Fruit fly (Drosophila melanogaster) whole organism, embryonic: ENCODE measurements around the gene CG32668.

ENCODE experiments used
- CG10366 ChIP-seq: fragments of 200-800 bp; sonication (Bioruptor generic); IDR thresholded peaks from 2 replicates; pipeline ENCODE4 v1.3.6; 2022; ENCODE audit warnings: missing biosample characterization, missing genetic modification characterization
- CG10565 ChIP-seq: fragments of 200-800 bp; sonication (Bioruptor generic); optimal IDR thresholded peaks from 3 replicates; lab custom pipeline; 2016; ENCODE audit warnings: missing biosample characterization, mild to moderate bottlenecking, missing genetic modification characterization
- CG11504 ChIP-seq: fragments of 200-800 bp; sonication (Bioruptor generic); optimal IDR thresholded peaks from 3 replicates; lab custom pipeline; 2019; ENCODE audit warnings: missing biosample characterization, mild to moderate bottlenecking, missing genetic modification characterization, moderate library complexity
- CG11695 ChIP-seq: fragments of 200-800 bp; sonication (Bioruptor generic); IDR thresholded peaks from 3 replicates; pipeline ENCODE4 v1.3.6; 2022; ENCODE audit warnings: missing biosample characterization, missing genetic modification characterization
- CG12104 ChIP-seq: fragments of 200-800 bp; sonication (Bioruptor generic); optimal IDR thresholded peaks from 3 replicates; lab custom pipeline; 2016; ENCODE audit warnings: missing biosample characterization, missing genetic modification characterization
- CG15479 ChIP-seq: fragments of 200-800 bp; sonication (Bioruptor generic); optimal IDR thresholded peaks from 3 replicates; lab custom pipeline; 2019; ENCODE audit warnings: missing biosample characterization, mild to moderate bottlenecking, missing genetic modification characterization, moderate library complexity
- CG17359 ChIP-seq: fragments of 200-800 bp; sonication (Bioruptor generic); optimal IDR thresholded peaks from 3 replicates; lab custom pipeline; 2018; ENCODE audit warnings: missing biosample characterization, mild to moderate bottlenecking, missing genetic modification characterization, moderate library complexity
- CG30403 ChIP-seq: fragments of 200-800 bp; sonication (Bioruptor generic); optimal IDR thresholded peaks from 3 replicates; lab custom pipeline; 2016; ENCODE audit warnings: missing biosample characterization, missing genetic modification characterization
- CG6791 ChIP-seq: fragments of 200-800 bp; sonication (Bioruptor generic); IDR thresholded peaks from 3 replicates; pipeline ENCODE4 v1.3.6; 2022; ENCODE audit warnings: missing biosample characterization, missing genetic modification characterization; ENCODE audit not compliant: partially characterized antibody
- CG7556 ChIP-seq: fragments of 200-800 bp; sonication (Bioruptor generic); optimal IDR thresholded peaks from 2 replicates; lab custom pipeline; 2017; ENCODE audit warnings: missing biosample characterization, mild to moderate bottlenecking, missing genetic modification characterization
- CG8388 ChIP-seq: fragments of 200-800 bp; sonication (Bioruptor generic); optimal IDR thresholded peaks from 2 replicates; lab custom pipeline; 2019; ENCODE audit warnings: missing biosample characterization, mild to moderate bottlenecking, missing genetic modification characterization, moderate library complexity
- CG8478 ChIP-seq: fragments of >200 bp; optimal IDR thresholded peaks from 2 replicates; lab custom pipeline; 2018
- CG9817 ChIP-seq: fragments of 200-800 bp; sonication (Bioruptor generic); optimal IDR thresholded peaks from 2 replicates; lab custom pipeline; 2018; ENCODE audit warnings: missing biosample characterization, mild to moderate bottlenecking, missing genetic modification characterization, moderate library complexity
- Dad ChIP-seq: fragments of 200-800 bp; sonication (Bioruptor generic); optimal IDR thresholded peaks from 3 replicates; lab custom pipeline; 2016; ENCODE audit warnings: missing biosample characterization, missing genetic modification characterization
- Dbx ChIP-seq: fragments of 200-800 bp; sonication (Bioruptor generic); IDR thresholded peaks from 3 replicates; pipeline ENCODE4 v1.3.6; 2022; ENCODE audit warnings: missing biosample characterization, missing genetic modification characterization
- Doc3 ChIP-seq: fragments of 200-800 bp; sonication (Bioruptor generic); IDR thresholded peaks from 3 replicates; pipeline ENCODE4 v1.3.6; 2022; ENCODE audit warnings: missing biosample characterization, missing genetic modification characterization; ENCODE audit not compliant: partially characterized antibody
- E2f2 ChIP-seq: fragments of 200-800 bp; sonication (Bioruptor generic); IDR thresholded peaks from 2 replicates; pipeline ENCODE4 v1.3.6; 2022; ENCODE audit warnings: missing biosample characterization, missing genetic modification characterization
- HLH54F ChIP-seq: fragments of 200-800 bp; sonication (Bioruptor generic); optimal IDR thresholded peaks from 3 replicates; lab custom pipeline; 2016; ENCODE audit warnings: missing biosample characterization, missing genetic modification characterization
- Lhr ChIP-seq: fragments of 200-800 bp; sonication (Bioruptor generic); optimal IDR thresholded peaks from 3 replicates; lab custom pipeline; 2017; ENCODE audit warnings: mild to moderate bottlenecking, missing biosample characterization, missing genetic modification reagents, missing genetic modification characterization
- MESR4 ChIP-seq: fragments of 200-800 bp; sonication (Bioruptor generic); optimal IDR thresholded peaks from 2 replicates; lab custom pipeline; 2018; ENCODE audit warnings: missing biosample characterization, mild to moderate bottlenecking, missing genetic modification characterization, moderate library complexity
- MTF-1 ChIP-seq: fragments of 200-800 bp; sonication (Bioruptor generic); optimal IDR thresholded peaks from 2 replicates; lab custom pipeline; 2018; ENCODE audit warnings: missing biosample characterization, mild to moderate bottlenecking, missing genetic modification characterization, borderline replicate concordance
- Med ChIP-seq: fragments of 200-800 bp; sonication (Bioruptor generic); peaks from one replicate; lab custom pipeline; 2016; ENCODE audit warnings: missing biosample characterization, missing genetic modification characterization, mild to moderate bottlenecking, inconsistent platforms, moderate library complexity
- NFAT ChIP-seq: fragments of 200-800 bp; sonication (Bioruptor generic); IDR thresholded peaks from 2 replicates; pipeline ENCODE4 v1.3.6; 2022; ENCODE audit warnings: missing biosample characterization, missing genetic modification characterization
- Opbp ChIP-seq: fragments of 200-800 bp; sonication (Bioruptor generic); IDR thresholded peaks from 3 replicates; pipeline ENCODE4 v1.3.6; 2022; ENCODE audit warnings: missing biosample characterization, missing genetic modification characterization; ENCODE audit not compliant: partially characterized antibody
- Pdp1 ChIP-seq, 2 experiments: fragments of 200-800 bp; sonication (Bioruptor generic); optimal IDR thresholded peaks; 3 replicates each; lab custom pipeline; 2016; ENCODE audit warnings: missing biosample characterization in 2 of 2, missing genetic modification characterization in 2 of 2, mild to moderate bottlenecking in 1 of 2, moderate library complexity in 1 of 2
- ap ChIP-seq: fragments of 200-800 bp; sonication (Bioruptor generic); IDR thresholded peaks from 2 replicates; pipeline ENCODE4 v1.3.6; 2022; ENCODE audit warnings: missing biosample characterization, missing genetic modification characterization
- ara ChIP-seq: fragments of 200-800 bp; sonication (Bioruptor generic); IDR thresholded peaks from 2 replicates; pipeline ENCODE4 v1.3.6; 2022; ENCODE audit warnings: missing biosample characterization, missing genetic modification characterization
- az2 ChIP-seq: fragments of 200-800 bp; sonication (Bioruptor generic); optimal IDR thresholded peaks from 3 replicates; lab custom pipeline; 2016; ENCODE audit warnings: missing biosample characterization, missing genetic modification characterization
- bbx ChIP-seq: fragments of 200-800 bp; sonication (Bioruptor generic); IDR thresholded peaks from 2 replicates; pipeline ENCODE4 v1.3.6; 2022; ENCODE audit warnings: missing biosample characterization, missing genetic modification characterization; ENCODE audit not compliant: partially characterized antibody
- cad ChIP-seq: fragments of >200 bp; optimal IDR thresholded peaks from 2 replicates; lab custom pipeline; 2017; ENCODE audit warnings: missing biosample characterization, missing genetic modification characterization
- chinmo ChIP-seq: fragments of 200-800 bp; sonication (Bioruptor generic); IDR thresholded peaks from 4 replicates; pipeline ENCODE4 v1.3.6; 2022; ENCODE audit warnings: missing biosample characterization, missing genetic modification characterization; ENCODE audit not compliant: partially characterized antibody
- corto ChIP-seq: fragments of 200-800 bp; sonication (Bioruptor generic); optimal IDR thresholded peaks from 2 replicates; lab custom pipeline; 2016; ENCODE audit warnings: missing biosample characterization, mild to moderate bottlenecking, missing genetic modification characterization, moderate library complexity
- dmrt11E ChIP-seq: fragments of 200-800 bp; sonication (Bioruptor generic); optimal IDR thresholded peaks from 3 replicates; lab custom pipeline; 2018; ENCODE audit warnings: missing biosample characterization, mild to moderate bottlenecking, missing genetic modification characterization, moderate library complexity
- dmrt99B ChIP-seq: fragments of 200-800 bp; sonication (Bioruptor generic); optimal IDR thresholded peaks from 2 replicates; lab custom pipeline; 2018; ENCODE audit warnings: missing biosample characterization, mild to moderate bottlenecking, missing genetic modification characterization, moderate library complexity
- dpn ChIP-seq, 2 experiments: fragments of 200-800 bp; sonication (Bioruptor generic); optimal IDR thresholded peaks; 3 replicates each; lab custom pipeline; 2016; ENCODE audit warnings: missing biosample characterization in 2 of 2, missing genetic modification characterization in 2 of 2
- esg ChIP-seq: fragments of 200-800 bp; sonication (Bioruptor generic); conservative IDR thresholded peaks from 2 replicates; pipeline ENCODE4 v1.3.6; 2022; ENCODE audit warnings: missing biosample characterization, missing genetic modification characterization
- exex ChIP-seq: fragments of 200-800 bp; sonication (Bioruptor generic); optimal IDR thresholded peaks from 4 replicates; lab custom pipeline; 2018; ENCODE audit warnings: missing biosample characterization, mild to moderate bottlenecking, missing genetic modification characterization, moderate library complexity
- fd102C ChIP-seq: fragments of 200-800 bp; sonication (Bioruptor generic); optimal IDR thresholded peaks from 2 replicates; lab custom pipeline; 2018; ENCODE audit warnings: missing biosample characterization, mild to moderate bottlenecking, missing genetic modification characterization, moderate library complexity
- gsb ChIP-seq: fragments of 200-800 bp; sonication (Bioruptor generic); IDR thresholded peaks from 2 replicates; pipeline ENCODE4 v1.3.6; 2022; ENCODE audit warnings: missing biosample characterization, missing genetic modification characterization
- ham ChIP-seq: fragments of 200-800 bp; sonication (Bioruptor generic); IDR thresholded peaks from 2 replicates; pipeline ENCODE4 v1.3.6; 2022; ENCODE audit warnings: missing biosample characterization, missing genetic modification characterization
- her ChIP-seq: fragments of 200-800 bp; sonication (Bioruptor generic); optimal IDR thresholded peaks from 2 replicates; lab custom pipeline; 2016; ENCODE audit warnings: missing biosample characterization, missing genetic modification characterization
- jigr1 ChIP-seq: fragments of 200-800 bp; sonication (Bioruptor generic); IDR thresholded peaks from 3 replicates; pipeline ENCODE4 v1.3.6; 2022; ENCODE audit warnings: missing biosample characterization, missing genetic modification characterization
- lola ChIP-seq, 3 experiments: fragments of >200 bp in 2 of 3; fragments of 200-800 bp in 1 of 3; sonication (Bioruptor generic) in 1 of 3; optimal IDR thresholded peaks; 2 replicates each; lab custom pipeline; 2017 to 2019; ENCODE audit warnings: missing biosample characterization in 3 of 3, missing genetic modification characterization in 3 of 3, mild to moderate bottlenecking in 1 of 3, moderate library complexity in 1 of 3
- nerfin-1 ChIP-seq: fragments of 200-800 bp; sonication (Bioruptor generic); optimal IDR thresholded peaks from 3 replicates; lab custom pipeline; 2019; ENCODE audit warnings: missing biosample characterization, mild to moderate bottlenecking, missing genetic modification characterization, moderate library complexity
- pnt ChIP-seq: fragments of 200-800 bp; sonication (Bioruptor generic); optimal IDR thresholded peaks from 3 replicates; lab custom pipeline; 2016; ENCODE audit warnings: missing biosample characterization, missing genetic modification characterization
- ranshi ChIP-seq: fragments of 200-800 bp; sonication (Bioruptor generic); IDR thresholded peaks from 2 replicates; pipeline ENCODE4 v1.3.6; 2022; ENCODE audit warnings: missing biosample characterization, missing genetic modification characterization
- sisA ChIP-seq: fragments of 200-800 bp; sonication (Bioruptor generic); IDR thresholded peaks from 2 replicates; pipeline ENCODE4 v1.3.6; 2022; ENCODE audit warnings: missing biosample characterization, missing genetic modification characterization
- trh ChIP-seq: fragments of 200-800 bp; sonication (Bioruptor generic); optimal IDR thresholded peaks from 2 replicates; lab custom pipeline; 2016; ENCODE audit warnings: missing biosample characterization, missing genetic modification characterization
- zfh2 ChIP-seq: fragments of 200-800 bp; sonication (Bioruptor generic); optimal IDR thresholded peaks from 2 replicates; lab custom pipeline; 2016; ENCODE audit warnings: missing biosample characterization, missing genetic modification characterization

CG32668 gene

dm6 chrX:11108148-11108844 is 51.3 kb downstream of the CG32668 start, which contains the start of gene Hsp60A (continued):
- TF ChIP-seq fd102C (GFP tag; lab: Kevin White, UChicago) (no peak), ap (GFP tag; lab: Robert Waterston, UW) (no peak), esg (peak; percentile 24; the same call in 1 of the 2 replicates), exex (tag; lab: Kevin White, UChicago) (peak; percentile 12), dmrt11E (tag; lab: Kevin White, UChicago) (peak; percentile 33), ranshi (GFP tag; lab: Robert Waterston, UW) (no peak; the same call in 1 of the 2 replicates), MESR4 (peak; percentile 42), sisA (GFP tag; lab: Robert Waterston, UW) (peak; percentile 41), ham (no peak), NFAT (GFP tag; lab: Robert Waterston, UW) (no peak), dpn (GFP tag; optimal IDR thresholded peaks at IDR 0.05; lab: Kevin White, UChicago) (peak; percentile 42 to 48), nerfin-1 (tag; lab: Kevin White, UChicago) (peak; percentile 26), Doc3 (GFP tag; lab: Robert Waterston, UW) (peak; percentile 84), CG8478 (lab: Kevin White, UChicago) (no peak), lola (GFP tag; optimal IDR thresholded peaks at IDR 0.05; lab: Kevin White, UChicago) (peak in 1 of 3 experiments; percentile 43), Dad (GFP tag; lab: Kevin White, UChicago) (peak; percentile 16), Lhr (peak; percentile 34), bbx (peak; percentile 72), Pdp1 (GFP tag; optimal IDR thresholded peaks at IDR 0.05; lab: Kevin White, UChicago) (peak in 1 of 2 experiments; percentile 96), HLH54F (GFP tag; lab: Kevin White, UChicago) (peak; percentile 30), Med (peak; percentile 69), ara (GFP tag; lab: Robert Waterston, UW) (0 out of 2 replicates have a peak, but pooled peaks have one; percentile 16), az2 (GFP tag; lab: Kevin White, UChicago) (peak; percentile 54), E2f2 (GFP tag; lab: Robert Waterston, UW) (peak; percentile 92), CG7556 (GFP tag; lab: Kevin White, UChicago) (peak; percentile 21), jigr1 (GFP tag; lab: Robert Waterston, UW) (no peak), CG12104 (GFP tag; lab: Kevin White, UChicago) (peak; percentile 26), her (GFP tag; lab: Kevin White, UChicago) (no peak), gsb (GFP tag; lab: Robert Waterston, UW) (no peak), trh (GFP tag; lab: Kevin White, UChicago) (no peak), CG10565 (GFP tag; lab: Kevin White, UChicago) (no peak), CG10366 (GFP tag; lab: Robert Waterston, UW) (peak; percentile 47), pnt (GFP tag; lab: Kevin White, UChicago) (no peak), corto (peak; percentile 36), Opbp (GFP tag; lab: Robert Waterston, UW) (peak; percentile 69; the same call in 2 of the 3 replicates), CG30403 (GFP tag; lab: Kevin White, UChicago) (peak; percentile 60), MTF-1 (no peak), CG11504 (peak; percentile 62), CG8388 (GFP tag; lab: Kevin White, UChicago) (peak; percentile 15), CG9817 (tag; lab: Kevin White, UChicago) (peak; percentile 56), CG17359 (peak; percentile 56), dmrt99B (peak; percentile 43), zfh2 (no peak), CG15479 (GFP tag; lab: Kevin White, UChicago) (no peak), cad (GFP tag; lab: Kevin White, UChicago) (no peak), chinmo (GFP tag; lab: Robert Waterston, UW) (peak; percentile 61; the same call in 1 of the 4 replicates), Dbx (peak; percentile 48; the same call in 1 of the 3 replicates), CG11695 (no peak), CG6791 (peak; percentile 78)
